Fruit fly (Drosophila melanogaster) whole organism, adult: ENCODE results near the gene CG43074.

Experiments
- CG11617 ChIP-seq: fragments of 200-800 bp; sonication (Bioruptor generic); optimal IDR thresholded peaks from 2 replicates; lab custom pipeline; 2017; ENCODE audit warnings: mild to moderate bottlenecking, missing biosample characterization, missing genetic modification reagents, missing genetic modification characterization
- CG12768 ChIP-seq: fragments of 200-800 bp; sonication (Bioruptor generic); optimal IDR thresholded peaks from 2 replicates; lab custom pipeline; 2017; ENCODE audit warnings: missing biosample characterization, missing genetic modification characterization, mild to moderate bottlenecking, moderate library complexity, missing genetic modification reagents
- CG14711 ChIP-seq: fragments of 200-800 bp; sonication (Bioruptor generic); optimal IDR thresholded peaks from 2 replicates; lab custom pipeline; 2018; ENCODE audit warnings: missing biosample characterization, mild to moderate bottlenecking, missing genetic modification characterization, moderate library complexity
- CG1620 ChIP-seq: fragments of 200-800 bp; sonication (Bioruptor generic); optimal IDR thresholded peaks from 2 replicates; lab custom pipeline; 2016; ENCODE audit warnings: missing biosample characterization, missing genetic modification characterization
- CG33017 ChIP-seq: fragments of 200-800 bp; sonication (Bioruptor generic); optimal IDR thresholded peaks from 2 replicates; lab custom pipeline; 2018; ENCODE audit warnings: missing biosample characterization, mild to moderate bottlenecking, missing genetic modification characterization, moderate library complexity
- CG5204 ChIP-seq: fragments of 200-800 bp; sonication (Bioruptor generic); optimal IDR thresholded peaks from 2 replicates; lab custom pipeline; 2016; ENCODE audit warnings: missing biosample characterization, missing genetic modification characterization
- CG7045 ChIP-seq: fragments of 200-800 bp; sonication (Bioruptor generic); optimal IDR thresholded peaks from 2 replicates; lab custom pipeline; 2017; ENCODE audit warnings: missing biosample characterization, mild to moderate bottlenecking, missing genetic modification characterization
- CG7101 ChIP-seq: fragments of 200-800 bp; sonication (Bioruptor generic); optimal IDR thresholded peaks from 2 replicates; lab custom pipeline; 2018; ENCODE audit warnings: missing biosample characterization, mild to moderate bottlenecking, missing genetic modification characterization, moderate library complexity
- Clk ChIP-seq: fragments of 200-800 bp; sonication (Bioruptor generic); optimal IDR thresholded peaks from 2 replicates; lab custom pipeline; 2017; ENCODE audit warnings: missing biosample characterization, missing genetic modification characterization
- Crg-1 ChIP-seq: fragments of 200-800 bp; sonication (Bioruptor generic); optimal IDR thresholded peaks from 2 replicates; lab custom pipeline; 2016; ENCODE audit warnings: missing biosample characterization, missing genetic modification characterization
- Hr96 ChIP-seq: fragments of 200-800 bp; sonication (Bioruptor generic); optimal IDR thresholded peaks from 2 replicates; lab custom pipeline; 2016; ENCODE audit warnings: missing biosample characterization, missing genetic modification characterization
- Mnt ChIP-seq: fragments of 200-800 bp; sonication (Bioruptor generic); optimal IDR thresholded peaks from 2 replicates; lab custom pipeline; 2016; ENCODE audit warnings: missing biosample characterization, mild to moderate bottlenecking, missing genetic modification characterization
- bab1 ChIP-seq: fragments of 200-800 bp; sonication (Bioruptor generic); optimal IDR thresholded peaks from 3 replicates; lab custom pipeline; 2019; ENCODE audit warnings: missing biosample characterization, mild to moderate bottlenecking, missing genetic modification characterization, moderate library complexity
- cic ChIP-seq: fragments of 200-800 bp; sonication (Bioruptor generic); optimal IDR thresholded peaks from 2 replicates; lab custom pipeline; 2017; ENCODE audit warnings: missing biosample characterization, mild to moderate bottlenecking, missing genetic modification characterization, moderate library complexity
- cnc ChIP-seq, 2 experiments: fragments of >200 bp; optimal IDR thresholded peaks; 2 replicates each; lab custom pipeline; 2017
- kay ChIP-seq: fragments of 200-800 bp; sonication (Bioruptor generic); peaks from one replicate; lab custom pipeline; 2016; ENCODE audit warnings: missing biosample characterization, missing genetic modification characterization, borderline replicate concordance
- ovo ChIP-seq: fragments of 200-800 bp; sonication (Bioruptor generic); optimal IDR thresholded peaks from 2 replicates; lab custom pipeline; 2016; ENCODE audit warnings: missing biosample characterization, missing genetic modification characterization
- pad ChIP-seq: fragments of 200-800 bp; sonication (Bioruptor generic); optimal IDR thresholded peaks from 3 replicates; lab custom pipeline; 2017; ENCODE audit warnings: missing biosample characterization, missing genetic modification characterization, mild to moderate bottlenecking, moderate library complexity, missing genetic modification reagents
- tj ChIP-seq: fragments of 200-800 bp; sonication (Bioruptor generic); optimal IDR thresholded peaks from 3 replicates; lab custom pipeline; 2017; ENCODE audit warnings: missing biosample characterization, mild to moderate bottlenecking, missing genetic modification characterization, moderate library complexity
- toe ChIP-seq: fragments of 200-800 bp; sonication (Bioruptor generic); optimal IDR thresholded peaks from 2 replicates; lab custom pipeline; 2016; ENCODE audit warnings: missing biosample characterization, missing genetic modification characterization

The CG43074 gene

dm6 chr3L:3435531-3436309 lies 48.7 kb downstream of the CG43074 start:
- peak; percentile 32 for TF ChIP-seq cic (GFP tag; lab: Kevin White, UChicago)
- peak; percentile 4 for TF ChIP-seq kay
- TF ChIP-seq CG1620 (GFP tag; lab: Kevin White, UChicago), result no peak

DNA sequence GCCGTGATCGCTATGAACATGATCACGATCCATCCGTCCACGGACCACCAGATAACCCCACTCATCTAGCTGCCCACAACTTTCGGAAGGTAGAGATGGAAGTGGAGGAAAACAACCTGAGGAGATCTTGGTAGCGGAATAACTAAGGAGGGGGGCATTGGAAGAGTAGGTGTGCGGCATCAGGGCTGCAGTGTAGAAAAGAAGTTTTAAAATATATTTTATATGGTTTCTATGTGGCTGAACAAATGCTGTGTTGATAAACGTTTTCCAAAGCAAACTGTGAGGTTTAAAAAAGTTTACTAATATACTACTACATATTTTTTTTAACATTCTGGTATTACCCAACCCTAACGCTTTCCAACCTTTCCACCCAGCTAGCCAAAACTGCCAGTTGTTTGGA lies 49.6 kb downstream of the CG43074 start:
- TF ChIP-seq CG14711 (no peak), CG11617 (GFP tag; lab: Kevin White, UChicago) (no peak), cic (GFP tag; lab: Kevin White, UChicago) (no peak), bab1 (GFP tag; lab: Kevin White, UChicago) (no peak), Crg-1 (GFP tag; lab: Kevin White, UChicago) (no peak), cnc (optimal IDR thresholded peaks at IDR 0.05; lab: Kevin White, UChicago) (no peak), CG7101 (no peak), CG12768 (GFP tag; lab: Kevin White, UChicago) (no peak), tj (GFP tag; lab: Kevin White, UChicago) (no peak), pad (no peak), toe (no peak), Clk (GFP tag; lab: Kevin White, UChicago) (no peak), CG7045 (GFP tag; lab: Kevin White, UChicago) (no peak), kay (no peak), Mnt (GFP tag; lab: Kevin White, UChicago) (no peak), ovo (GFP tag; lab: Kevin White, UChicago) (no peak)

DNA sequence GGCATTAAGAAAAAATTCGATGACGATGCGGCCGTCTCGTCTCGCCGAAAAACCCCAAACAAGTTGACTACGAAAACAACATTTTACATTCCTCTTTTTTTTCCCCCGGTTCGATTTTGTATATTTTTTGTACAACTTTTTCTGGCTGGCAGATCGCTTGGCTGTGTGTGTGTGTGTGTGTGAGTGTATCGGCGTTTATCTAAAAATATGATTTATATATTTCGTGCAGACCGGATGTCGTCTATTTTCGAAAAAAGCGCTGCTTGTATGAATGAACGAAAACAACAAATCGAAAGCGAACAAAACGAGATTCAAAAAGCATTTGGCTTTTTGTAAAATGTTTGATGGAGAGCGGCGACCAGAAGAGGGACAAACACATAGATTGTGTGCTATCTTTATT lies 50.5 kb downstream of the CG43074 start:
- no peak for TF ChIP-seq Crg-1 (GFP tag; lab: Kevin White, UChicago)
- TF ChIP-seq CG7045 (GFP tag; lab: Kevin White, UChicago), result no peak
- no peak for TF ChIP-seq cic (GFP tag; lab: Kevin White, UChicago)
- no peak for TF ChIP-seq CG11617 (GFP tag; lab: Kevin White, UChicago)
- TF ChIP-seq kay, result no peak
- no peak for TF ChIP-seq ovo (GFP tag; lab: Kevin White, UChicago)
- no peak for TF ChIP-seq CG14711
- no peak for TF ChIP-seq Mnt (GFP tag; lab: Kevin White, UChicago)
- TF ChIP-seq cnc (optimal IDR thresholded peaks at IDR 0.05; lab: Kevin White, UChicago), result no peak
- TF ChIP-seq CG5204 (GFP tag; lab: Kevin White, UChicago), result no peak
- no peak for TF ChIP-seq toe
- no peak for TF ChIP-seq bab1 (GFP tag; lab: Kevin White, UChicago)
- TF ChIP-seq Clk (GFP tag; lab: Kevin White, UChicago), result no peak
- TF ChIP-seq CG7101, result no peak
- TF ChIP-seq CG12768 (GFP tag; lab: Kevin White, UChicago), result no peak
- TF ChIP-seq CG33017, result no peak
- TF ChIP-seq Hr96 (GFP tag; lab: Kevin White, UChicago), result no peak
- no peak for TF ChIP-seq pad
